Worm (Caenorhabditis elegans) whole organism, young adult: ENCODE measurements around the gene srp-8.

Experiments
- C06A6.2 ChIP-seq: fragments of 200-800 bp; sonication (Bioruptor generic); conservative IDR thresholded peaks from 2 replicates; pipeline ENCODE4 v1.3.6; 2022; ENCODE audit warnings: missing genetic modification characterization, missing compliant biosample characterization
- C17E4.6 ChIP-seq: fragments of 200-800 bp; sonication (Bioruptor generic); IDR thresholded peaks from 2 replicates; pipeline ENCODE4 v1.3.6; 2022; ENCODE audit warnings: missing genetic modification reagents, missing genetic modification characterization, missing compliant biosample characterization
- D2030.7 ChIP-seq: fragments of 200-800 bp; sonication (Bioruptor generic); IDR thresholded peaks from 2 replicates; pipeline ENCODE4 v1.3.6; 2022; ENCODE audit warnings: missing genetic modification reagents, missing genetic modification characterization, missing compliant biosample characterization
- F22D6.2 ChIP-seq: sonication (generic microtip); optimal IDR thresholded peaks from 2 replicates; lab custom pipeline; 2016; ENCODE audit warnings: mild to moderate bottlenecking, missing genetic modification characterization, missing compliant biosample characterization
- F23B12.7 ChIP-seq: sonication (generic microtip); optimal IDR thresholded peaks from 2 replicates; lab custom pipeline; 2017; ENCODE audit warnings: missing genetic modification characterization, mild to moderate bottlenecking, missing compliant biosample characterization, antibody characterized with exemption, moderate library complexity; ENCODE audit not compliant: insufficient read depth
- F37B4.10 ChIP-seq: fragments of 200-800 bp; sonication (Bioruptor generic); IDR thresholded peaks from 2 replicates; pipeline ENCODE4 v1.3.6; 2022; ENCODE audit warnings: missing genetic modification characterization, missing compliant biosample characterization
- F55B11.4 ChIP-seq: sonication (generic microtip); optimal IDR thresholded peaks from 2 replicates; lab custom pipeline; 2016; ENCODE audit warnings: missing compliant biosample characterization, missing genetic modification characterization, borderline replicate concordance; ENCODE audit not compliant: insufficient read depth
- K11D2.4 ChIP-seq: fragments of 200-800 bp; sonication (Bioruptor generic); IDR thresholded peaks from 2 replicates; pipeline ENCODE4 v1.3.6; 2022; ENCODE audit warnings: missing genetic modification reagents, missing genetic modification characterization, missing compliant biosample characterization
- akir-1 ChIP-seq: fragments of 200-800 bp; sonication (Bioruptor generic); optimal IDR thresholded peaks from 2 replicates; lab custom pipeline; 2018; ENCODE audit warnings: mild to moderate bottlenecking, missing genetic modification characterization, moderate library complexity, missing compliant biosample characterization
- aptf-3 ChIP-seq: fragments of 200-800 bp; sonication (Bioruptor generic); IDR thresholded peaks from 2 replicates; pipeline ENCODE4 v1.3.6; 2022; ENCODE audit warnings: missing genetic modification characterization, missing compliant biosample characterization
- atf-7 ChIP-seq: sonication (generic microtip); optimal IDR thresholded peaks from 2 replicates; lab custom pipeline; 2017; ENCODE audit warnings: mild to moderate bottlenecking, missing genetic modification characterization, missing compliant biosample characterization
- bed-1 ChIP-seq: fragments of 200-800 bp; sonication (Bioruptor generic); IDR thresholded peaks from 2 replicates; pipeline ENCODE4 v1.3.6; 2022; ENCODE audit warnings: missing genetic modification reagents, missing genetic modification characterization, missing compliant biosample characterization
- ceh-100 ChIP-seq: fragments of 200-800 bp; sonication (Bioruptor generic); IDR thresholded peaks from 2 replicates; pipeline ENCODE4 v1.3.6; 2022; ENCODE audit warnings: missing genetic modification reagents, missing genetic modification characterization, missing compliant biosample characterization
- ceh-27 ChIP-seq: fragments of 200-800 bp; sonication (Bioruptor generic); optimal IDR thresholded peaks from 2 replicates; lab custom pipeline; 2018; ENCODE audit warnings: mild to moderate bottlenecking, missing genetic modification characterization, moderate library complexity, missing compliant biosample characterization
- ceh-58 ChIP-seq: fragments of 200-800 bp; sonication (Bioruptor generic); IDR thresholded peaks from 2 replicates; pipeline ENCODE4 v1.3.6; 2022; ENCODE audit warnings: missing genetic modification characterization, missing compliant biosample characterization
- chd-7 ChIP-seq: sonication (generic microtip); optimal IDR thresholded peaks from 2 replicates; lab custom pipeline; 2016; ENCODE audit warnings: mild to moderate bottlenecking, missing genetic modification characterization, moderate library complexity, missing compliant biosample characterization
- dox-1 ChIP-seq: fragments of 200-800 bp; sonication (Bioruptor generic); IDR thresholded peaks from 2 replicates; pipeline ENCODE4 v1.3.6; 2022; ENCODE audit warnings: missing genetic modification reagents, missing genetic modification characterization, missing compliant biosample characterization
- dpff-1 ChIP-seq: sonication (generic microtip); optimal IDR thresholded peaks from 2 replicates; lab custom pipeline; 2017; ENCODE audit warnings: mild to moderate bottlenecking, missing genetic modification characterization, missing compliant biosample characterization
- dpl-1 ChIP-seq: fragments of 150-350 bp; optimal IDR thresholded peaks from 2 replicates; lab custom pipeline; 2014; ENCODE audit warnings: missing biosample characterization, missing genetic modification reagents, missing genetic modification characterization
- egrh-3 ChIP-seq: fragments of 200-800 bp; sonication (Bioruptor generic); IDR thresholded peaks from 2 replicates; pipeline ENCODE4 v1.3.6; 2022; ENCODE audit warnings: missing genetic modification reagents, missing genetic modification characterization, missing compliant biosample characterization
- hlh-26 ChIP-seq: fragments of 200-800 bp; sonication (Bioruptor generic); conservative IDR thresholded peaks from 2 replicates; pipeline ENCODE4 v1.3.6; 2022; ENCODE audit warnings: missing genetic modification reagents, missing genetic modification characterization, missing compliant biosample characterization
- hmg-1.2 ChIP-seq: fragments of 200-800 bp; sonication (Bioruptor generic); IDR thresholded peaks from 2 replicates; pipeline ENCODE4 v1.3.6; 2022; ENCODE audit warnings: missing genetic modification reagents, missing genetic modification characterization, missing compliant biosample characterization
- hsf-1 ChIP-seq: fragments of 200-800 bp; sonication (Bioruptor generic); IDR thresholded peaks from 2 replicates; pipeline ENCODE4 v1.3.6; 2022; ENCODE audit warnings: missing genetic modification reagents, missing genetic modification characterization, missing compliant biosample characterization
- let-526 ChIP-seq: fragments of 200-800 bp; sonication (Bioruptor generic); IDR thresholded peaks from 2 replicates; pipeline ENCODE4 v1.3.6; 2022; ENCODE audit warnings: missing genetic modification reagents, missing genetic modification characterization, missing compliant biosample characterization
- lin-26 ChIP-seq: fragments of 200-800 bp; sonication (Bioruptor generic); IDR thresholded peaks from 2 replicates; pipeline ENCODE4 v1.3.6; 2022; ENCODE audit warnings: missing genetic modification reagents, missing genetic modification characterization, missing compliant biosample characterization
- lin-40 ChIP-seq: sonication (generic microtip); optimal IDR thresholded peaks from 2 replicates; lab custom pipeline; 2016; ENCODE audit warnings: missing genetic modification characterization, mild to moderate bottlenecking, missing compliant biosample characterization, missing genotype, missing genetic modification reagents
- madf-10 ChIP-seq: sonication (generic microtip); optimal IDR thresholded peaks from 2 replicates; lab custom pipeline; 2016; ENCODE audit warnings: mild to moderate bottlenecking, missing genetic modification characterization, missing compliant biosample characterization
- madf-6 ChIP-seq: fragments of 200-800 bp; sonication (Bioruptor generic); IDR thresholded peaks from 2 replicates; pipeline ENCODE4 v1.3.6; 2022; ENCODE audit warnings: missing genetic modification reagents, missing genetic modification characterization, missing compliant biosample characterization
- mcd-1 ChIP-seq: fragments of 200-800 bp; sonication (Bioruptor generic); IDR thresholded peaks from 2 replicates; pipeline ENCODE4 v1.3.6; 2022; ENCODE audit warnings: missing genetic modification reagents, missing genetic modification characterization, missing compliant biosample characterization
- nhr-80 ChIP-seq: sonication (generic microtip); optimal IDR thresholded peaks from 2 replicates; lab custom pipeline; 2016; ENCODE audit warnings: missing genetic modification characterization, missing compliant biosample characterization
- nhr-90 ChIP-seq: sonication (generic microtip); optimal IDR thresholded peaks from 2 replicates; lab custom pipeline; 2016; ENCODE audit warnings: missing genotype, mild to moderate bottlenecking, missing genetic modification characterization, missing compliant biosample characterization
- rcor-1 ChIP-seq: fragments of 200-800 bp; sonication (Bioruptor generic); IDR thresholded peaks from 2 replicates; pipeline ENCODE4 v1.3.6; 2022; ENCODE audit warnings: missing genetic modification reagents, missing genetic modification characterization, missing compliant biosample characterization
- sdz-38 ChIP-seq: sonication (generic microtip); optimal IDR thresholded peaks from 2 replicates; lab custom pipeline; 2016; ENCODE audit warnings: missing genotype, missing genetic modification characterization, missing compliant biosample characterization
- snpc-3.4 ChIP-seq: sonication (generic microtip); optimal IDR thresholded peaks from 2 replicates; lab custom pipeline; 2017; ENCODE audit warnings: missing genetic modification characterization, mild to moderate bottlenecking, missing compliant biosample characterization, antibody characterized with exemption, moderate library complexity, missing genotype, missing genetic modification reagents
- somi-1 ChIP-seq: fragments of 200-800 bp; sonication (Bioruptor generic); optimal IDR thresholded peaks from 2 replicates; lab custom pipeline; 2018; ENCODE audit warnings: mild to moderate bottlenecking, missing genetic modification characterization, missing compliant biosample characterization
- zfh-2 ChIP-seq: fragments of 200-800 bp; sonication (Bioruptor generic); conservative IDR thresholded peaks from 2 replicates; pipeline ENCODE4 v1.3.6; 2022; ENCODE audit warnings: missing genetic modification reagents, missing genetic modification characterization, missing compliant biosample characterization
- ztf-3 ChIP-seq: fragments of 200-800 bp; sonication (Bioruptor generic); optimal IDR thresholded peaks from 2 replicates; lab custom pipeline; 2018; ENCODE audit warnings: mild to moderate bottlenecking, missing genetic modification characterization, missing compliant biosample characterization

The srp-8 gene

DNA sequence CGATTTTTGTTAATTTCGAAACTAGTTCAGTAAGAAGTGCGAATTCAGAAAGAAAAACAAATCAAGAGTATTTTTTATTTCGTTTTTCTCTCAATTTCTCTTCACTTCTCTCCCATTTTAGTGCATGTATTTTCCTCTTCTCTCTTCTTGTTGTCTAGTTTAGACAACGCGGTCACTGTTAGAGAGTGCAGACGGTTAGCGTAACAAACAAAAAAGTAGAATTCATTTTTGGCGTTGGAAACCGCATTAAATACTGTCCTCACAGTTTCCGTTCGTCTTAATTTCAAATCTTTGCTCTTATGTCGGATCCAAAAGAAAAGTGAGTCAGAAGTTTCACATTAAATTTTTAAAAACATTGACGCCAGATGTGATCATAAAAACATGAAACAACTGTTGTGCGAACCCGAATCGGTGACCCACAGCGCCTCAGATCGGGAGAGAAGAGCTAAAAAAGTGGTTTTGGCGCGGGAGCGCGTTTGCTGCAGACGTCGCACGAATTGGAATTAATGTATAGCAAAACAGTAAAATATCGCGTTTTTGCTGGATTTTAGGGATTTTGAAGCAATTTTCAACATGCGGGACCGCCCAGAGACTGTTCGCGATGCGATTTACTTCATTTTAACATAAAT lies 4.5 kb upstream of the srp-8 start, which contains the start of gene srp-7 (continued):
- TF ChIP-seq nhr-90 (tag; lab: Kevin White, UChicago) (no peak), ztf-3 (no peak), ceh-58 (GFP tag; lab: Robert Waterston, UW) (no peak), bed-1 (GFP tag; lab: Robert Waterston, UW) (no peak), mcd-1 (GFP tag; lab: Robert Waterston, UW) (peak; percentile 84), chd-7 (tag; lab: Kevin White, UChicago) (no peak), F55B11.4 (no peak), C06A6.2 (GFP tag; lab: Robert Waterston, UW) (0 out of 2 replicates have a peak, but pooled peaks have one; percentile 20), F37B4.10 (GFP tag; lab: Robert Waterston, UW) (no peak), aptf-3 (GFP tag; lab: Robert Waterston, UW) (no peak), dpff-1 (tag; lab: Kevin White, UChicago) (no peak), hsf-1 (GFP tag; lab: Robert Waterston, UW) (no peak), dox-1 (GFP tag; lab: Robert Waterston, UW) (no peak; the same call in 1 of the 2 replicates), sdz-38 (tag; lab: Kevin White, UChicago) (no peak), F23B12.7 (tag; lab: Kevin White, UChicago) (no peak), K11D2.4 (GFP tag; lab: Robert Waterston, UW) (no peak), nhr-80 (peak; percentile 27), lin-40 (tag; lab: Kevin White, UChicago) (peak; percentile 31), F22D6.2 (tag; lab: Kevin White, UChicago) (no peak), rcor-1 (GFP tag; lab: Robert Waterston, UW) (no peak), ceh-27 (GFP tag; lab: Kevin White, UChicago) (no peak), somi-1 (GFP tag; lab: Kevin White, UChicago) (no peak), madf-6 (GFP tag; lab: Robert Waterston, UW) (0 out of 2 replicates have a peak, but pooled peaks have one; percentile 28), lin-26 (GFP tag; lab: Robert Waterston, UW) (peak; percentile 55; the same call in 1 of the 2 replicates), let-526 (no peak), C17E4.6 (GFP tag; lab: Robert Waterston, UW) (no peak), ceh-100 (peak; percentile 89), D2030.7 (GFP tag; lab: Robert Waterston, UW) (peak; percentile 47; the same call in 1 of the 2 replicates), hlh-26 (GFP tag; lab: Robert Waterston, UW) (no peak), zfh-2 (no peak), dpl-1 (GFP tag; lab: Kevin White, UChicago) (no peak), madf-10 (tag; lab: Kevin White, UChicago) (no peak), snpc-3.4 (no peak), egrh-3 (GFP tag; lab: Robert Waterston, UW) (peak; percentile 33; the same call in 1 of the 2 replicates)

- peak; percentile 64; the same call in 1 of the 2 replicates for TF ChIP-seq mcd-1 (GFP tag; lab: Robert Waterston, UW)
Measured at ce11 chrV:8180745-8181144, 2.7 kb upstream of the srp-8 start.

DNA sequence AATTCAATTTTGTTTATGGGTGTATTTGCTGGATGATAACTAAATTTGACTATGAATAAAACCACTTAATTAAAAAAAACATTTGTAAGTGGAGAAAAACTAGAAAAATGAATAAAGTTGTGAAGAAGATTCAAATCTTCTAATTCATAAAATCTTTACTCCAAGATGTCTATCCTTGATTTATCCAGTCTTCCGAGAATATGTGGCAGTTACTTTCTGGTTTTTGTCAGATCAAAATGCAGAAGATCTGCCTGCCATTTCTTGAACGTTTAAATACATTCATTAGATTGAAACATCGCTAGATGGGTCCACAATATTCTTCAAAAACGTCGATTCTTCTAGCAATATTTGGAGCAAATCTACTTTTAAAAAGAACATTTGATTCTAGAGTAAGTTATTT lies 2.3 kb downstream of the srp-8 start, which contains the start of gene F20D6.2:
Gene F20D6.2 (plus strand): TSS at position 301 of the 400 bp plus-strand sequence.
- TF ChIP-seq atf-7 (tag; lab: Kevin White, UChicago) (no peak), mcd-1 (GFP tag; lab: Robert Waterston, UW) (no peak), hmg-1.2 (GFP tag; lab: Robert Waterston, UW) (no peak), C17E4.6 (GFP tag; lab: Robert Waterston, UW) (no peak), akir-1 (no peak)
